Fruit fly (Drosophila melanogaster) whole organism, prepupa: ENCODE measurements around the gene CG8072.

ENCODE experiments used
- Blimp-1 ChIP-seq: fragments of 200-800 bp; sonication (Bioruptor generic); optimal IDR thresholded peaks from 3 replicates; lab custom pipeline; 2017; ENCODE audit warnings: missing biosample characterization, missing genetic modification characterization, mild to moderate bottlenecking, moderate library complexity, missing genetic modification reagents
- CG10631 ChIP-seq: fragments of 200-800 bp; sonication (Bioruptor generic); optimal IDR thresholded peaks from 2 replicates; lab custom pipeline; 2016; ENCODE audit warnings: missing biosample characterization, missing genetic modification characterization
- CG10669 ChIP-seq: fragments of 200-800 bp; sonication (Bioruptor generic); optimal IDR thresholded peaks from 3 replicates; lab custom pipeline; 2018; ENCODE audit warnings: missing biosample characterization, mild to moderate bottlenecking, missing genetic modification characterization, moderate library complexity
- CG11294 ChIP-seq: fragments of 200-800 bp; sonication (Bioruptor generic); IDR thresholded peaks from 2 replicates; pipeline ENCODE4 v1.3.6; 2022; ENCODE audit warnings: missing biosample characterization, missing genetic modification characterization
- CG11902 ChIP-seq: fragments of 200-800 bp; sonication (Bioruptor generic); optimal IDR thresholded peaks from 3 replicates; lab custom pipeline; 2016; ENCODE audit warnings: missing biosample characterization, missing genetic modification characterization
- CG15336 ChIP-seq: fragments of 200-800 bp; sonication (Bioruptor generic); IDR thresholded peaks from 2 replicates; pipeline ENCODE4 v1.3.6; 2022; ENCODE audit warnings: missing biosample characterization, missing genetic modification characterization
- CG1621 ChIP-seq: fragments of 200-800 bp; sonication (Bioruptor generic); optimal IDR thresholded peaks from 3 replicates; lab custom pipeline; 2018; ENCODE audit warnings: missing biosample characterization, mild to moderate bottlenecking, missing genetic modification characterization
- CG16779 ChIP-seq: fragments of 200-800 bp; sonication (Bioruptor generic); optimal IDR thresholded peaks from 3 replicates; lab custom pipeline; 2017; ENCODE audit warnings: missing biosample characterization, mild to moderate bottlenecking, missing genetic modification characterization
- CG31627 ChIP-seq: fragments of 200-800 bp; sonication (Bioruptor generic); optimal IDR thresholded peaks from 3 replicates; lab custom pipeline; 2016; ENCODE audit warnings: missing biosample characterization, missing genetic modification characterization
- CG34406 ChIP-seq: fragments of 200-800 bp; sonication (Bioruptor generic); optimal IDR thresholded peaks from 3 replicates; lab custom pipeline; 2016; ENCODE audit warnings: missing biosample characterization, missing genetic modification characterization
- CG4318 ChIP-seq: fragments of 200-800 bp; sonication (Bioruptor generic); optimal IDR thresholded peaks from 3 replicates; lab custom pipeline; 2017; ENCODE audit warnings: missing biosample characterization, mild to moderate bottlenecking, missing genetic modification characterization
- CG6163 ChIP-seq: fragments of 200-800 bp; sonication (Bioruptor generic); IDR thresholded peaks from 3 replicates; pipeline ENCODE4 v1.3.6; 2022; ENCODE audit warnings: missing biosample characterization, missing genetic modification characterization
- CG6276 ChIP-seq: fragments of 200-800 bp; sonication (Bioruptor generic); optimal IDR thresholded peaks from 2 replicates; lab custom pipeline; 2017; ENCODE audit warnings: missing biosample characterization, mild to moderate bottlenecking, missing genetic modification characterization
- CG6792 ChIP-seq: fragments of 200-800 bp; sonication (Bioruptor generic); optimal IDR thresholded peaks from 3 replicates; lab custom pipeline; 2016; ENCODE audit warnings: missing biosample characterization, missing genetic modification characterization
- CG6854 ChIP-seq: fragments of 200-800 bp; sonication (Bioruptor generic); optimal IDR thresholded peaks from 2 replicates; lab custom pipeline; 2017; ENCODE audit warnings: missing biosample characterization, mild to moderate bottlenecking, missing genetic modification characterization
- CG7368 ChIP-seq: fragments of 200-800 bp; sonication (Bioruptor generic); optimal IDR thresholded peaks from 3 replicates; lab custom pipeline; 2016; ENCODE audit warnings: missing biosample characterization, missing genetic modification characterization
- CG8119 ChIP-seq: fragments of 200-800 bp; sonication (Bioruptor generic); IDR thresholded peaks from 3 replicates; pipeline ENCODE4 v1.3.6; 2022; ENCODE audit warnings: missing biosample characterization, missing genetic modification characterization
- CG8319 ChIP-seq: fragments of 200-800 bp; sonication (Bioruptor generic); optimal IDR thresholded peaks from 3 replicates; lab custom pipeline; 2016; ENCODE audit warnings: missing biosample characterization, missing genetic modification characterization
- CG8632 ChIP-seq: fragments of 200-800 bp; sonication (Bioruptor generic); optimal IDR thresholded peaks from 3 replicates; lab custom pipeline; 2016; ENCODE audit warnings: missing biosample characterization, missing genetic modification characterization
- CG9139 ChIP-seq: fragments of 200-800 bp; sonication (Bioruptor generic); optimal IDR thresholded peaks from 3 replicates; lab custom pipeline; 2017; ENCODE audit warnings: missing biosample characterization, mild to moderate bottlenecking, missing genetic modification characterization
- Eip75B ChIP-seq: fragments of 200-800 bp; sonication (Bioruptor generic); optimal IDR thresholded peaks from 3 replicates; lab custom pipeline; 2016; ENCODE audit warnings: missing biosample characterization, missing genetic modification characterization
- Eip78C ChIP-seq: fragments of 200-800 bp; sonication (Bioruptor generic); peaks from one replicate; lab custom pipeline; 2016; ENCODE audit warnings: missing biosample characterization, missing genetic modification characterization
- Eip93F ChIP-seq: fragments of 200-800 bp; sonication (Bioruptor generic); optimal IDR thresholded peaks from 2 replicates; lab custom pipeline; 2016; ENCODE audit warnings: missing biosample characterization, mild to moderate bottlenecking, missing genetic modification characterization
- Ets21C ChIP-seq: fragments of 200-800 bp; sonication (Bioruptor generic); optimal IDR thresholded peaks from 3 replicates; lab custom pipeline; 2016; ENCODE audit warnings: missing biosample characterization, missing genetic modification characterization
- Ets96B ChIP-seq: fragments of 200-800 bp; optimal IDR thresholded peaks from 2 replicates; lab custom pipeline; 2019; ENCODE audit warnings: missing biosample characterization, mild to moderate bottlenecking, missing genetic modification characterization, moderate library complexity
- Gug ChIP-seq: fragments of 200-800 bp; sonication (Bioruptor generic); IDR thresholded peaks from 2 replicates; pipeline ENCODE4 v1.3.6; 2022; ENCODE audit warnings: missing biosample characterization, missing genetic modification characterization
- Hr38 ChIP-seq: sonication (Bioruptor generic); optimal IDR thresholded peaks from 2 replicates; lab custom pipeline; 2016; ENCODE audit warnings: missing biosample characterization, missing genetic modification characterization
- Hr39 ChIP-seq: fragments of 200-800 bp; sonication (Bioruptor generic); optimal IDR thresholded peaks from 2 replicates; lab custom pipeline; 2016; ENCODE audit warnings: missing biosample characterization, missing genetic modification characterization
- Lpt ChIP-seq: fragments of 200-800 bp; sonication (Bioruptor generic); optimal IDR thresholded peaks from 3 replicates; lab custom pipeline; 2016; ENCODE audit warnings: missing biosample characterization, missing genetic modification characterization
- Met ChIP-seq: fragments of 200-800 bp; sonication (Bioruptor generic); optimal IDR thresholded peaks from 3 replicates; lab custom pipeline; 2016; ENCODE audit warnings: missing biosample characterization, missing genetic modification characterization
- OdsH ChIP-seq: fragments of 200-800 bp; sonication (Bioruptor generic); optimal IDR thresholded peaks from 3 replicates; lab custom pipeline; 2016; ENCODE audit warnings: missing biosample characterization, missing genetic modification characterization
- Smox ChIP-seq: fragments of 200-800 bp; sonication (Bioruptor generic); optimal IDR thresholded peaks from 3 replicates; lab custom pipeline; 2016; ENCODE audit warnings: missing biosample characterization, missing genetic modification characterization
- Sox102F ChIP-seq: fragments of 200-800 bp; sonication (Bioruptor generic); optimal IDR thresholded peaks from 2 replicates; lab custom pipeline; 2016; ENCODE audit warnings: missing biosample characterization, mild to moderate bottlenecking, missing genetic modification characterization
- Sox15 ChIP-seq: fragments of 200-800 bp; sonication (Bioruptor generic); optimal IDR thresholded peaks from 3 replicates; lab custom pipeline; 2016; ENCODE audit warnings: missing biosample characterization, missing genetic modification characterization
- achi ChIP-seq: fragments of 200-800 bp; sonication (Bioruptor generic); optimal IDR thresholded peaks from 3 replicates; lab custom pipeline; 2016; ENCODE audit warnings: missing biosample characterization, missing genetic modification characterization
- cyc ChIP-seq: fragments of 200-800 bp; sonication (Bioruptor generic); optimal IDR thresholded peaks from 3 replicates; lab custom pipeline; 2016; ENCODE audit warnings: missing biosample characterization, missing genetic modification characterization
- dac ChIP-seq: fragments of 200-800 bp; sonication (Bioruptor generic); optimal IDR thresholded peaks from 2 replicates; lab custom pipeline; 2017; ENCODE audit warnings: missing biosample characterization, mild to moderate bottlenecking, missing genetic modification characterization
- dsx ChIP-seq: fragments of 200-800 bp; optimal IDR thresholded peaks from 3 replicates; lab custom pipeline; 2019; ENCODE audit warnings: missing biosample characterization, mild to moderate bottlenecking, missing genetic modification characterization, moderate library complexity; ENCODE audit not compliant: poor library complexity, severe bottlenecking
- eg ChIP-seq: fragments of 200-800 bp; sonication (Bioruptor generic); IDR thresholded peaks from 3 replicates; pipeline ENCODE4 v1.3.6; 2022; ENCODE audit warnings: missing biosample characterization, missing genetic modification characterization
- esn ChIP-seq: fragments of 200-800 bp; sonication (Bioruptor generic); optimal IDR thresholded peaks from 2 replicates; lab custom pipeline; 2016; ENCODE audit warnings: missing biosample characterization, mild to moderate bottlenecking, missing genetic modification characterization, moderate library complexity
- fd59A ChIP-seq: fragments of 200-800 bp; sonication (Bioruptor generic); optimal IDR thresholded peaks from 2 replicates; lab custom pipeline; 2017; ENCODE audit warnings: missing biosample characterization, mild to moderate bottlenecking, missing genetic modification characterization, missing genetic modification reagents
- fd85E ChIP-seq: fragments of 200-800 bp; sonication (Bioruptor generic); optimal IDR thresholded peaks from 3 replicates; lab custom pipeline; 2016; ENCODE audit warnings: missing biosample characterization, missing genetic modification characterization
- fkh ChIP-seq: fragments of 200-800 bp; sonication (Bioruptor generic); optimal IDR thresholded peaks from 3 replicates; lab custom pipeline; 2017; ENCODE audit warnings: missing biosample characterization, mild to moderate bottlenecking, missing genetic modification characterization, moderate library complexity
- lz ChIP-seq: fragments of 200-800 bp; sonication (Bioruptor generic); optimal IDR thresholded peaks from 3 replicates; lab custom pipeline; 2016; ENCODE audit warnings: missing biosample characterization, missing genetic modification characterization
- net ChIP-seq: fragments of 200-800 bp; sonication (Bioruptor generic); optimal IDR thresholded peaks from 3 replicates; lab custom pipeline; 2016; ENCODE audit warnings: missing biosample characterization, missing genetic modification characterization
- pdm3 ChIP-seq: fragments of 200-800 bp; sonication (Bioruptor generic); optimal IDR thresholded peaks from 3 replicates; lab custom pipeline; 2016; ENCODE audit warnings: missing biosample characterization, missing genetic modification characterization
- svp ChIP-seq: fragments of 200-800 bp; sonication (Bioruptor generic); peaks from one replicate; lab custom pipeline; 2016; ENCODE audit warnings: missing biosample characterization, missing genetic modification characterization
- topi ChIP-seq: fragments of 200-800 bp; sonication (Bioruptor generic); optimal IDR thresholded peaks from 3 replicates; lab custom pipeline; 2016; ENCODE audit warnings: missing biosample characterization, missing genetic modification characterization
- vri ChIP-seq: fragments of 200-800 bp; sonication (Bioruptor generic); optimal IDR thresholded peaks from 3 replicates; lab custom pipeline; 2016; ENCODE audit warnings: missing biosample characterization, mild to moderate bottlenecking, missing genetic modification characterization

Gene CG8072

dm6 chr3L:10197360-10197759 is 45.7 kb downstream of the CG8072 start:
- TF ChIP-seq CG6854 (GFP tag; lab: Kevin White, UChicago) (no peak), CG10631 (GFP tag; lab: Kevin White, UChicago) (no peak), lz (GFP tag; lab: Kevin White, UChicago) (no peak), CG11902 (GFP tag; lab: Kevin White, UChicago) (no peak), Eip93F (GFP tag; lab: Kevin White, UChicago) (no peak), CG11294 (GFP tag; lab: Robert Waterston, UW) (no peak), Sox102F (GFP tag; lab: Kevin White, UChicago) (no peak), CG9139 (GFP tag; lab: Kevin White, UChicago) (no peak), Sox15 (GFP tag; lab: Kevin White, UChicago) (no peak), Eip75B (GFP tag; lab: Kevin White, UChicago) (no peak), cyc (GFP tag; lab: Kevin White, UChicago) (no peak), OdsH (no peak), eg (GFP tag; lab: Robert Waterston, UW) (no peak), dac (GFP tag; lab: Kevin White, UChicago) (no peak)

dm6 chr3L:10198571-10198970 is 46.9 kb downstream of the CG8072 start:
- TF ChIP-seq CG4318 (GFP tag; lab: Kevin White, UChicago), result peak; percentile 35
- no peak for TF ChIP-seq Blimp-1
- TF ChIP-seq svp (GFP tag; lab: Kevin White, UChicago), result peak; percentile 51
- TF ChIP-seq CG8319 (GFP tag; lab: Kevin White, UChicago), result no peak
- no peak for TF ChIP-seq CG6792 (GFP tag; lab: Kevin White, UChicago)
- peak; percentile 52 for TF ChIP-seq CG10631 (GFP tag; lab: Kevin White, UChicago)
- TF ChIP-seq CG11294 (GFP tag; lab: Robert Waterston, UW), result no peak
- TF ChIP-seq topi (GFP tag; lab: Kevin White, UChicago), result no peak
- TF ChIP-seq esn (GFP tag; lab: Kevin White, UChicago), result no peak
- TF ChIP-seq CG1621 (tag; lab: Kevin White, UChicago), result no peak
- TF ChIP-seq Ets96B (tag; lab: Kevin White, UChicago), result peak; percentile 27
- TF ChIP-seq CG9139 (GFP tag; lab: Kevin White, UChicago), result no peak
- peak; percentile 27; the same call in 1 of the 3 replicates for TF ChIP-seq eg (GFP tag; lab: Robert Waterston, UW)
- TF ChIP-seq Sox102F (GFP tag; lab: Kevin White, UChicago), result no peak
- no peak for TF ChIP-seq CG6854 (GFP tag; lab: Kevin White, UChicago)
- no peak for TF ChIP-seq CG31627 (GFP tag; lab: Kevin White, UChicago)
- peak; percentile 74 for TF ChIP-seq CG8119 (GFP tag; lab: Robert Waterston, UW)
- peak; percentile 25 for TF ChIP-seq CG8632 (GFP tag; lab: Kevin White, UChicago)
- peak; percentile 72 for TF ChIP-seq Eip78C
- TF ChIP-seq achi (GFP tag; lab: Kevin White, UChicago), result peak; percentile 31
- no peak for TF ChIP-seq CG16779 (tag; lab: Kevin White, UChicago)
- TF ChIP-seq fd85E (GFP tag; lab: Kevin White, UChicago), result no peak
- peak; percentile 38 for TF ChIP-seq CG6276 (GFP tag; lab: Kevin White, UChicago)
- TF ChIP-seq Eip93F (GFP tag; lab: Kevin White, UChicago), result no peak
- no peak for TF ChIP-seq CG11902 (GFP tag; lab: Kevin White, UChicago)
- no peak for TF ChIP-seq CG7368
- no peak for TF ChIP-seq Gug (GFP tag; lab: Robert Waterston, UW)
- peak; percentile 22 for TF ChIP-seq net (GFP tag; lab: Kevin White, UChicago)
- no peak for TF ChIP-seq Ets21C (GFP tag; lab: Kevin White, UChicago)
- no peak for TF ChIP-seq Lpt
- peak; percentile 55; the same call in 1 of the 2 replicates for TF ChIP-seq CG15336
- TF ChIP-seq fkh (GFP tag; lab: Kevin White, UChicago), result no peak
- no peak for TF ChIP-seq dac (GFP tag; lab: Kevin White, UChicago)
- TF ChIP-seq CG10669 (GFP tag; lab: Kevin White, UChicago), result no peak
- no peak for TF ChIP-seq Smox
- TF ChIP-seq CG6163 (GFP tag; lab: Robert Waterston, UW), result 0 out of 3 replicates have a peak, but pooled peaks have one; percentile 5
- peak; percentile 18 for TF ChIP-seq pdm3 (GFP tag; lab: Kevin White, UChicago)
- TF ChIP-seq vri (GFP tag; lab: Kevin White, UChicago), result no peak
- no peak for TF ChIP-seq Hr39
- TF ChIP-seq Eip75B (GFP tag; lab: Kevin White, UChicago), result peak; percentile 17
- no peak for TF ChIP-seq CG34406 (GFP tag; lab: Kevin White, UChicago)
- TF ChIP-seq OdsH, result peak; percentile 55
- TF ChIP-seq dsx (GFP tag; lab: Kevin White, UChicago), result peak; percentile 20
- no peak for TF ChIP-seq Hr38
- no peak for TF ChIP-seq Met
- TF ChIP-seq fd59A (GFP tag; lab: Kevin White, UChicago), result peak; percentile 8
